Fruit fly (Drosophila melanogaster): Measurements from ENCODE around the gene ng2.

DNA sequence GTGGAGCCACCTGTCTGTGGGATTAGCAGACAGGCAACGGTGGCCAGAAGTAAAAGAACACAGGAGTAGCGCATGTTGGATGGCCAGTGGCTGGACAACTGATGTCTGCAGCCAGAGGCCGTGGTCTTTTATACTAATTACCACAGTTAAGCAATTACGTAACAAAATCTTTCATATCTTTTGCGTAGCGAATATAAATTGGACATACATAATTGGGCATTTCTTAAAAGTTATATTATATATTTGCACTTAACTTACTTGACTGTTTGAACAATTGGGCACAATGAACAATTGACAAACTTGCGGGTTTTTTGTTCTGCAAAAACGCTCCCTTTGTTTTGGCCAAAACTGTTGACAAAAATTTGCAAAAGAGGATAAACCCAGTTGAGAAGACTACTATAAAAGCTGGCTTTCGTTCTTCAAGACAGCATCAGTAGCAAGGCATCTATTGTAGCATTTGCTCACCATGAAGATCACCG lies 1.7 kb upstream of the ng2 start, which contains the start of the genes ng3 and ng1:
- TF ChIP-seq psq (GFP tag; optimal IDR thresholded peaks at IDR 0.05): no peak
- TF ChIP-seq br (GFP tag; optimal IDR thresholded peaks at IDR 0.05): no peak
- TF ChIP-seq dsf (GFP tag; optimal IDR thresholded peaks at IDR 0.05; ENCODE audit: borderline replicate concordance): no peak
- no peak for TF ChIP-seq Hnf4 (GFP tag; optimal IDR thresholded peaks at IDR 0.05)

Measured in whole organism, wandering third instar larva.